Worm (Caenorhabditis elegans) whole organism, young adult: ENCODE data around the gene rpl-3.
A peak's percentile ranks its signal among the peaks of the same experiment; 100 is the strongest.

Source experiments
- B0336.3 ChIP-seq: fragments of 200-800 bp; sonication (Bioruptor generic); IDR thresholded peaks from 2 replicates; pipeline ENCODE4 v1.3.6; 2022; ENCODE audit warnings: missing genetic modification characterization, missing compliant biosample characterization
- C17E4.6 ChIP-seq: fragments of 200-800 bp; sonication (Bioruptor generic); IDR thresholded peaks from 2 replicates; pipeline ENCODE4 v1.3.6; 2022; ENCODE audit warnings: missing genetic modification reagents, missing genetic modification characterization, missing compliant biosample characterization
- D2030.7 ChIP-seq: fragments of 200-800 bp; sonication (Bioruptor generic); IDR thresholded peaks from 2 replicates; pipeline ENCODE4 v1.3.6; 2022; ENCODE audit warnings: missing genetic modification reagents, missing genetic modification characterization, missing compliant biosample characterization
- F23B12.7 ChIP-seq: sonication (generic microtip); optimal IDR thresholded peaks from 2 replicates; lab custom pipeline; 2017; ENCODE audit warnings: missing genetic modification characterization, mild to moderate bottlenecking, missing compliant biosample characterization, antibody characterized with exemption, moderate library complexity; ENCODE audit not compliant: insufficient read depth
- F37B4.10 ChIP-seq: fragments of 200-800 bp; sonication (Bioruptor generic); IDR thresholded peaks from 2 replicates; pipeline ENCODE4 v1.3.6; 2022; ENCODE audit warnings: missing genetic modification characterization, missing compliant biosample characterization
- F55B11.4 ChIP-seq: sonication (generic microtip); optimal IDR thresholded peaks from 2 replicates; lab custom pipeline; 2016; ENCODE audit warnings: missing compliant biosample characterization, missing genetic modification characterization, borderline replicate concordance; ENCODE audit not compliant: insufficient read depth
- K12H6.12 ChIP-seq: fragments of 200-800 bp; sonication (Bioruptor generic); optimal IDR thresholded peaks from 2 replicates; lab custom pipeline; 2018; ENCODE audit warnings: mild to moderate bottlenecking, missing genetic modification characterization, missing compliant biosample characterization
- T26A5.8 ChIP-seq: sonication (generic microtip); optimal IDR thresholded peaks from 2 replicates; lab custom pipeline; 2016; ENCODE audit warnings: missing genetic modification characterization, missing compliant biosample characterization
- Y53G8AR.9 ChIP-seq: fragments of 200-800 bp; sonication (Bioruptor generic); conservative IDR thresholded peaks from 2 replicates; pipeline ENCODE4 v1.3.6; 2022; ENCODE audit warnings: missing genetic modification reagents, missing genetic modification characterization, missing compliant biosample characterization
- Y67H2A.10 ChIP-seq: fragments of 200-800 bp; sonication (Bioruptor generic); conservative IDR thresholded peaks from 2 replicates; pipeline ENCODE4 v1.3.6; 2022; ENCODE audit warnings: missing genetic modification reagents, missing genetic modification characterization, missing compliant biosample characterization
- Y79H2A.3 ChIP-seq: fragments of 200-800 bp; sonication (Bioruptor generic); conservative IDR thresholded peaks from 2 replicates; pipeline ENCODE4 v1.3.6; 2022; ENCODE audit warnings: missing genetic modification reagents, missing genetic modification characterization, missing compliant biosample characterization
- attf-5 ChIP-seq: fragments of 200-800 bp; sonication (Bioruptor generic); optimal IDR thresholded peaks from 2 replicates; lab custom pipeline; 2018; ENCODE audit warnings: mild to moderate bottlenecking, missing genetic modification characterization, missing compliant biosample characterization
- ceh-40 ChIP-seq: fragments of 200-800 bp; sonication (Bioruptor generic); IDR thresholded peaks from 2 replicates; pipeline ENCODE4 v1.3.6; 2022; ENCODE audit warnings: missing genetic modification characterization, missing compliant biosample characterization
- egl-44 ChIP-seq: fragments of 200-800 bp; sonication (Bioruptor generic); IDR thresholded peaks from 2 replicates; pipeline ENCODE4 v1.3.6; 2022; ENCODE audit warnings: missing genetic modification reagents, missing genetic modification characterization, missing compliant biosample characterization
- egrh-3 ChIP-seq: fragments of 200-800 bp; sonication (Bioruptor generic); IDR thresholded peaks from 2 replicates; pipeline ENCODE4 v1.3.6; 2022; ENCODE audit warnings: missing genetic modification reagents, missing genetic modification characterization, missing compliant biosample characterization
- ekl-4 ChIP-seq: fragments of 200-800 bp; sonication (Bioruptor generic); IDR thresholded peaks from 2 replicates; pipeline ENCODE4 v1.3.6; 2022; ENCODE audit warnings: missing genetic modification reagents, missing genetic modification characterization, missing compliant biosample characterization
- fkh-3 ChIP-seq: sonication (generic microtip); optimal IDR thresholded peaks from 2 replicates; lab custom pipeline; 2016; ENCODE audit warnings: mild to moderate bottlenecking, missing genetic modification characterization, missing compliant biosample characterization
- gei-17 ChIP-seq: fragments of 200-800 bp; sonication (Bioruptor generic); optimal IDR thresholded peaks from 2 replicates; lab custom pipeline; 2018; ENCODE audit warnings: mild to moderate bottlenecking, missing genetic modification characterization, missing compliant biosample characterization
- him-1 ChIP-seq: sonication (generic microtip); optimal IDR thresholded peaks from 2 replicates; lab custom pipeline; 2016; ENCODE audit warnings: missing genotype, missing genetic modification reagents, missing genetic modification characterization, missing compliant biosample characterization
- hmg-1.2 ChIP-seq: fragments of 200-800 bp; sonication (Bioruptor generic); IDR thresholded peaks from 2 replicates; pipeline ENCODE4 v1.3.6; 2022; ENCODE audit warnings: missing genetic modification reagents, missing genetic modification characterization, missing compliant biosample characterization
- hrde-1 ChIP-seq: sonication (generic microtip); optimal IDR thresholded peaks from 2 replicates; lab custom pipeline; 2016; ENCODE audit warnings: missing genetic modification characterization, mild to moderate bottlenecking, missing compliant biosample characterization, moderate library complexity, missing genotype, missing genetic modification reagents, borderline replicate concordance
- lag-1 ChIP-seq: fragments of 200-800 bp; sonication (Bioruptor generic); IDR thresholded peaks from 2 replicates; pipeline ENCODE4 v1.3.6; 2022; ENCODE audit warnings: missing genetic modification reagents, missing genetic modification characterization, missing compliant biosample characterization
- let-607 ChIP-seq, 2 experiments: fragments of 200-800 bp in 1 of 2; sonication (Bioruptor generic) in 1 of 2; sonication (generic microtip) in 1 of 2; optimal IDR thresholded peaks; 2 replicates each; lab custom pipeline; 2016 to 2018; ENCODE audit warnings: mild to moderate bottlenecking in 2 of 2, missing compliant biosample characterization in 2 of 2, missing genetic modification characterization in 2 of 2, moderate library complexity in 2 of 2, missing genotype in 1 of 2
- lin-26 ChIP-seq: fragments of 200-800 bp; sonication (Bioruptor generic); IDR thresholded peaks from 2 replicates; pipeline ENCODE4 v1.3.6; 2022; ENCODE audit warnings: missing genetic modification reagents, missing genetic modification characterization, missing compliant biosample characterization
- lin-35 ChIP-seq, 3 experiments: fragments of 150-350 bp in 2 of 3; sonication (generic microtip) in 1 of 3; optimal IDR thresholded peaks; 2 replicates each; lab custom pipeline; 2014 to 2018; ENCODE audit warnings: missing biosample characterization in 3 of 3, missing genetic modification characterization in 3 of 3, missing genetic modification reagents in 3 of 3
- lin-40 ChIP-seq: sonication (generic microtip); optimal IDR thresholded peaks from 2 replicates; lab custom pipeline; 2016; ENCODE audit warnings: missing genetic modification characterization, mild to moderate bottlenecking, missing compliant biosample characterization, missing genotype, missing genetic modification reagents
- lir-1 ChIP-seq: fragments of 200-800 bp; sonication (Bioruptor generic); conservative IDR thresholded peaks from 2 replicates; pipeline ENCODE4 v1.3.6; 2022; ENCODE audit warnings: missing genetic modification reagents, missing genetic modification characterization, missing compliant biosample characterization
- lsl-1 ChIP-seq: fragments of 200-800 bp; sonication (Bioruptor generic); optimal IDR thresholded peaks from 2 replicates; lab custom pipeline; 2018; ENCODE audit warnings: mild to moderate bottlenecking, missing genetic modification characterization, moderate library complexity, missing compliant biosample characterization
- madf-10 ChIP-seq: sonication (generic microtip); optimal IDR thresholded peaks from 2 replicates; lab custom pipeline; 2016; ENCODE audit warnings: mild to moderate bottlenecking, missing genetic modification characterization, missing compliant biosample characterization
- madf-8 ChIP-seq: fragments of 200-800 bp; sonication (Bioruptor generic); conservative IDR thresholded peaks from 2 replicates; pipeline ENCODE4 v1.3.6; 2022; ENCODE audit warnings: missing genetic modification reagents, missing genetic modification characterization, missing compliant biosample characterization
- mes-4 ChIP-seq: sonication (generic microtip); optimal IDR thresholded peaks from 2 replicates; lab custom pipeline; 2016; ENCODE audit warnings: missing genotype, missing genetic modification characterization, missing compliant biosample characterization
- nfya-1 ChIP-seq: sonication (generic microtip); optimal IDR thresholded peaks from 2 replicates; lab custom pipeline; 2017; ENCODE audit warnings: antibody characterized with exemption, missing compliant biosample characterization, missing genetic modification characterization, borderline replicate concordance; ENCODE audit not compliant: insufficient read depth
- nfyb-1 ChIP-seq: fragments of 200-800 bp; sonication (Bioruptor generic); IDR thresholded peaks from 2 replicates; pipeline ENCODE4 v1.3.6; 2022; ENCODE audit warnings: missing genetic modification reagents, missing genetic modification characterization, missing compliant biosample characterization
- nhr-120 ChIP-seq: fragments of 200-800 bp; sonication (Bioruptor generic); IDR thresholded peaks from 2 replicates; pipeline ENCODE4 v1.3.6; 2022; ENCODE audit warnings: missing genetic modification characterization, missing compliant biosample characterization
- nhr-27 ChIP-seq: fragments of 200-800 bp; sonication (Bioruptor generic); optimal IDR thresholded peaks from 2 replicates; lab custom pipeline; 2018; ENCODE audit warnings: mild to moderate bottlenecking, missing genetic modification characterization, moderate library complexity, missing compliant biosample characterization
- snpc-1.1 ChIP-seq: sonication (generic microtip); optimal IDR thresholded peaks from 2 replicates; lab custom pipeline; 2017; ENCODE audit warnings: missing genetic modification characterization, mild to moderate bottlenecking, missing compliant biosample characterization, antibody characterized with exemption, moderate library complexity, missing genotype, missing genetic modification reagents; ENCODE audit not compliant: insufficient read depth
- snpc-1.3 ChIP-seq: sonication (generic microtip); optimal IDR thresholded peaks from 2 replicates; lab custom pipeline; 2017; ENCODE audit warnings: missing genetic modification characterization, mild to moderate bottlenecking, missing compliant biosample characterization, antibody characterized with exemption, moderate library complexity, missing genotype, missing genetic modification reagents; ENCODE audit not compliant: insufficient read depth
- somi-1 ChIP-seq: fragments of 200-800 bp; sonication (Bioruptor generic); optimal IDR thresholded peaks from 2 replicates; lab custom pipeline; 2018; ENCODE audit warnings: mild to moderate bottlenecking, missing genetic modification characterization, missing compliant biosample characterization
- sptf-2 ChIP-seq: fragments of 200-800 bp; sonication (Bioruptor generic); optimal IDR thresholded peaks from 2 replicates; lab custom pipeline; 2018; ENCODE audit warnings: mild to moderate bottlenecking, missing genetic modification characterization, missing compliant biosample characterization
- tbx-9 ChIP-seq: sonication (generic microtip); optimal IDR thresholded peaks from 2 replicates; lab custom pipeline; 2016; ENCODE audit warnings: borderline replicate concordance, missing genetic modification characterization, inconsistent platforms, missing compliant biosample characterization
- unc-62 ChIP-seq: fragments of 150-350 bp; optimal IDR thresholded peaks from 2 replicates; lab custom pipeline; 2014; ENCODE audit warnings: missing biosample characterization, missing genetic modification reagents, missing genetic modification characterization
- zim-3 ChIP-seq: sonication (generic microtip); optimal IDR thresholded peaks from 2 replicates; lab custom pipeline; 2017; ENCODE audit warnings: mild to moderate bottlenecking, missing genetic modification characterization, moderate library complexity, missing compliant biosample characterization
- ztf-18 ChIP-seq: sonication (generic microtip); optimal IDR thresholded peaks from 2 replicates; lab custom pipeline; 2016; ENCODE audit warnings: missing genotype, mild to moderate bottlenecking, missing genetic modification characterization, missing compliant biosample characterization
- ztf-26 ChIP-seq: sonication (generic microtip); optimal IDR thresholded peaks from 2 replicates; lab custom pipeline; 2017; ENCODE audit warnings: missing genetic modification characterization, missing compliant biosample characterization

rpl-3 gene

DNA sequence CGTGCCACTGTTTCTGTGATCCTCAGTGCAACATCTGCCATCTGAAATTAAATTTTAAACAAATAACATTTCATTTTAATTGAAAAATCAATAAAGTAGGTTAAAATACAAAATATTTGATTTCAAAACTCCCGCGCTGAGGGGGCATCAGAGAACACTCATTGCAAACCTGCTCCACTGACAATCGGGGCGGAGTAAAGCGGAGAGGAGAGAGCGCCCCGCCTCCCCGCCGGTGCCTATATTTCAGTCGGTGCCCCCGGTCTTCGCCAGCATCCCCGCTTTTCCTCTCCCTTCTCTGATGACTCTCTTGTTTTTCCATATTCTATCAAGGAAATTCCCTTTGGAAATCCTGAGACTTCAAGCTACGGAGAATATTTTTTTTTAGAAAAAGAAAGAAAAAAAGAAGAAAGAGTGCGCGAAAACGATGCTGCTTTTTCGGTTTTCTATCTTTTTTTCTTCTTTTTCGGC is 4.7 kb upstream of the rpl-3 start, which contains the start of gene brc-1 (continued):
- TF ChIP-seq let-607 (tag; optimal IDR thresholded peaks at IDR 0.05; lab: Kevin White, UChicago) (peak; percentile 12 to 28), him-1 (tag; lab: Kevin White, UChicago) (no peak), nfyb-1 (GFP tag; lab: Robert Waterston, UW) (peak; percentile 68), Y53G8AR.9 (GFP tag; lab: Robert Waterston, UW) (peak; percentile 79), Y79H2A.3 (GFP tag; lab: Robert Waterston, UW) (no peak), lsl-1 (GFP tag; lab: Kevin White, UChicago) (peak; percentile 1), lin-26 (0 out of 2 replicates have a peak, but pooled peaks have one; percentile 46), gei-17 (GFP tag; lab: Kevin White, UChicago) (peak; percentile 20), somi-1 (GFP tag; lab: Kevin White, UChicago) (peak; percentile 41)

ce11 chrIII:3863814-3864507 is 3.7 kb upstream of the rpl-3 start, which contains the start of gene acs-19:
acs-19 (plus strand) TSS chrIII:3864489.
- TF ChIP-seq lir-1 (GFP tag; lab: Robert Waterston, UW) (no peak), hmg-1.2 (GFP tag; lab: Robert Waterston, UW) (no peak), mes-4 (tag; lab: Kevin White, UChicago) (no peak), nhr-120 (no peak), lin-35 (GFP tag; optimal IDR thresholded peaks at IDR 0.05; lab: Kevin White, UChicago) (no peak), C17E4.6 (GFP tag; lab: Robert Waterston, UW) (no peak), K12H6.12 (tag; lab: Kevin White, UChicago) (peak; percentile 53), nhr-27 (tag; lab: Kevin White, UChicago) (no peak), lin-40 (peak; percentile 19), F37B4.10 (GFP tag; lab: Robert Waterston, UW) (no peak), madf-10 (tag; lab: Kevin White, UChicago) (no peak), T26A5.8 (tag; lab: Kevin White, UChicago) (no peak), snpc-1.3 (no peak), nfya-1 (tag; lab: Kevin White, UChicago) (no peak), sptf-2 (GFP tag; lab: Kevin White, UChicago) (no peak), ztf-26 (tag; lab: Kevin White, UChicago) (no peak), attf-5 (no peak), Y67H2A.10 (GFP tag; lab: Robert Waterston, UW) (no peak), F23B12.7 (tag; lab: Kevin White, UChicago) (no peak), somi-1 (GFP tag; lab: Kevin White, UChicago) (no peak), ceh-40 (no peak), egl-44 (GFP tag; lab: Robert Waterston, UW) (no peak), zim-3 (tag; lab: Kevin White, UChicago) (no peak), ztf-18 (tag; lab: Kevin White, UChicago) (no peak), ekl-4 (no peak), egrh-3 (GFP tag; lab: Robert Waterston, UW) (no peak), lag-1 (no peak), madf-8 (GFP tag; lab: Robert Waterston, UW) (peak; percentile 41; the same call in 1 of the 2 replicates), hrde-1 (no peak), D2030.7 (GFP tag; lab: Robert Waterston, UW) (0 out of 2 replicates have a peak, but pooled peaks have one; percentile 15), snpc-1.1 (tag; lab: Kevin White, UChicago) (no peak), lsl-1 (GFP tag; lab: Kevin White, UChicago) (peak; percentile 59), fkh-3 (tag; lab: Kevin White, UChicago) (no peak), unc-62 (GFP tag; lab: Kevin White, UChicago) (no peak), F55B11.4 (tag; lab: Kevin White, UChicago) (no peak), tbx-9 (tag; lab: Kevin White, UChicago) (no peak), Y79H2A.3 (GFP tag; lab: Robert Waterston, UW) (no peak), B0336.3 (GFP tag; lab: Robert Waterston, UW) (no peak)
